Fruit fly (Drosophila melanogaster): ENCODE data around the gene CG32115.

The CG32115 gene

dm6 chr3L:12892485-12893173, 20.8 kb downstream of the CG32115 start, which contains the start of gene CG14118 (continued):
- TF ChIP-seq pros (GFP tag; optimal IDR thresholded peaks at IDR 0.05) (no peak), CG5180 (GFP tag; optimal IDR thresholded peaks at IDR 0.05) (no peak), vfl (GFP tag; optimal IDR thresholded peaks at IDR 0.05) (no peak), dmrt99B (tag; optimal IDR thresholded peaks at IDR 0.05) (no peak), danr (GFP tag; IDR thresholded peaks at IDR 0.05) (no peak), zfh1 (GFP tag; IDR thresholded peaks at IDR 0.05) (0 out of 3 replicates have a peak, but pooled peaks have one; percentile 32), abd-A (tag; optimal IDR thresholded peaks at IDR 0.05) (no peak), CG9437 (GFP tag; optimal IDR thresholded peaks at IDR 0.05) (no peak), corto (GFP tag; optimal IDR thresholded peaks at IDR 0.05) (no peak), stc (GFP tag; IDR thresholded peaks at IDR 0.05) (0 out of 2 replicates have a peak, but pooled peaks have one; percentile 14), jigr1 (GFP tag; IDR thresholded peaks at IDR 0.05) (no peak), CG1647 (GFP tag; optimal IDR thresholded peaks at IDR 0.05) (no peak), Sry-β (GFP tag; optimal IDR thresholded peaks at IDR 0.05) (no peak), Oli (tag; optimal IDR thresholded peaks at IDR 0.05) (no peak), gcm2 (GFP tag; optimal IDR thresholded peaks at IDR 0.05) (no peak), Sin3A (optimal IDR thresholded peaks at IDR 0.05) (no peak), cad (GFP tag; optimal IDR thresholded peaks at IDR 0.05) (no peak), CG33557 (GFP tag; optimal IDR thresholded peaks at IDR 0.05) (no peak), twi (tag; optimal IDR thresholded peaks at IDR 0.05) (no peak), pb (GFP tag; optimal IDR thresholded peaks at IDR 0.05) (no peak), Hsf (GFP tag; optimal IDR thresholded peaks at IDR 0.05) (no peak), ci (GFP tag; IDR thresholded peaks at IDR 0.05) (peak; percentile 40; the same call in 1 of the 3 replicates), CG11696 (GFP tag; IDR thresholded peaks at IDR 0.05) (no peak), crp (GFP tag; optimal IDR thresholded peaks at IDR 0.05) (no peak), wdn (GFP tag; IDR thresholded peaks at IDR 0.05) (no peak), cas (GFP tag; IDR thresholded peaks at IDR 0.05) (no peak), Oaz (GFP tag; IDR thresholded peaks at IDR 0.05) (no peak), Hmx (GFP tag; optimal IDR thresholded peaks at IDR 0.05) (no peak), Camta (GFP tag; optimal IDR thresholded peaks at IDR 0.05) (no peak), CG14860 (GFP tag; IDR thresholded peaks at IDR 0.05; ENCODE audit: partially characterized antibody) (no peak), HLH54F (GFP tag; optimal IDR thresholded peaks at IDR 0.05) (no peak), CG14710 (tag; optimal IDR thresholded peaks at IDR 0.05) (no peak), CHES-1-like (GFP tag; optimal IDR thresholded peaks at IDR 0.05) (no peak), CG1602 (GFP tag; optimal IDR thresholded peaks at IDR 0.05) (no peak), ranshi (GFP tag; IDR thresholded peaks at IDR 0.05) (no peak), CG5245 (GFP tag; optimal IDR thresholded peaks at IDR 0.05) (no peak), gem (tag; optimal IDR thresholded peaks at IDR 0.05) (peak; percentile 40), CG7745 (tag; optimal IDR thresholded peaks at IDR 0.05) (no peak), al (GFP tag; IDR thresholded peaks at IDR 0.05) (no peak), CG17829 (tag; optimal IDR thresholded peaks at IDR 0.05) (no peak), br (optimal IDR thresholded peaks at IDR 0.05) (no peak), CG1792 (GFP tag; optimal IDR thresholded peaks at IDR 0.05) (no peak), Atf-2 (GFP tag; optimal IDR thresholded peaks at IDR 0.05) (no peak), CrebB (tag; optimal IDR thresholded peaks at IDR 0.05) (no peak), nmo (GFP tag; optimal IDR thresholded peaks at IDR 0.05) (no peak), CG6683 (GFP tag; optimal IDR thresholded peaks at IDR 0.05) (no peak), gro (GFP tag; optimal IDR thresholded peaks at IDR 0.05) (no peak), vnd (GFP tag; IDR thresholded peaks at IDR 0.05; ENCODE audit: partially characterized antibody) (no peak), dimm (GFP tag; IDR thresholded peaks at IDR 0.05) (no peak), Nf-YB (GFP tag; optimal IDR thresholded peaks at IDR 0.05) (no peak), MESR4 (GFP tag; optimal IDR thresholded peaks at IDR 0.05) (no peak)
